Fruit fly (Drosophila melanogaster): ENCODE results near the gene CG5565.

DNA sequence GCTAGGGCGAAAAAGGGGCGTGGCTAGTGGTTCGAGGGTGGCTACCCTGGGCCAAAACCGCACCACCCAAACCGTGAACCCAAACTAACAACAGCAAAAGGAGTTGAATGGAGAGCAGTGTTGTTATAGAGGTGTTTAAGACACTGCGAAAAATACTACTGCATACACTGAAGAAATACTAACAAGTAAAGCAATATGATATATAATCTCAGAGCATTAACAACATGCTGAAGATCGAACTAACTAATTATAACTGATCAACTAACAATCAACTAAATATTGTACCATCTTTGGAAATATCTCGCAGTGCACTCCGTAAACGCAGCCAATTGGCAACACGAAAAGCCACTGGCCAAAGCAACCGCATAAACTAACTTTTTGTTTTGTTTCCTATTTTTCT lies 37.9 kb upstream of the CG5565 start:
- TF ChIP-seq CTCF (optimal IDR thresholded peaks at IDR 0.05) (no peak), CG8478 (optimal IDR thresholded peaks at IDR 0.05) (no peak)

Measured in S2 (cell line).